Fruit fly (Drosophila melanogaster) whole organism, prepupa: ENCODE results near the gene CG31523.

Experiments
- Blimp-1 ChIP-seq: fragments of 200-800 bp; sonication (Bioruptor generic); optimal IDR thresholded peaks from 3 replicates; lab custom pipeline; 2017; ENCODE audit warnings: missing biosample characterization, missing genetic modification characterization, mild to moderate bottlenecking, moderate library complexity, missing genetic modification reagents
- CG10631 ChIP-seq: fragments of 200-800 bp; sonication (Bioruptor generic); optimal IDR thresholded peaks from 2 replicates; lab custom pipeline; 2016; ENCODE audit warnings: missing biosample characterization, missing genetic modification characterization
- CG11902 ChIP-seq: fragments of 200-800 bp; sonication (Bioruptor generic); optimal IDR thresholded peaks from 3 replicates; lab custom pipeline; 2016; ENCODE audit warnings: missing biosample characterization, missing genetic modification characterization
- CG15336 ChIP-seq: fragments of 200-800 bp; sonication (Bioruptor generic); IDR thresholded peaks from 2 replicates; pipeline ENCODE4 v1.3.6; 2022; ENCODE audit warnings: missing biosample characterization, missing genetic modification characterization
- CG1621 ChIP-seq: fragments of 200-800 bp; sonication (Bioruptor generic); optimal IDR thresholded peaks from 3 replicates; lab custom pipeline; 2018; ENCODE audit warnings: missing biosample characterization, mild to moderate bottlenecking, missing genetic modification characterization
- CG16779 ChIP-seq: fragments of 200-800 bp; sonication (Bioruptor generic); optimal IDR thresholded peaks from 3 replicates; lab custom pipeline; 2017; ENCODE audit warnings: missing biosample characterization, mild to moderate bottlenecking, missing genetic modification characterization
- CG31627 ChIP-seq: fragments of 200-800 bp; sonication (Bioruptor generic); optimal IDR thresholded peaks from 3 replicates; lab custom pipeline; 2016; ENCODE audit warnings: missing biosample characterization, missing genetic modification characterization
- CG34406 ChIP-seq: fragments of 200-800 bp; sonication (Bioruptor generic); optimal IDR thresholded peaks from 3 replicates; lab custom pipeline; 2016; ENCODE audit warnings: missing biosample characterization, missing genetic modification characterization
- CG3919 ChIP-seq: fragments of 200-800 bp; sonication (Bioruptor generic); optimal IDR thresholded peaks from 3 replicates; lab custom pipeline; 2016; ENCODE audit warnings: missing biosample characterization, missing genetic modification characterization
- CG4318 ChIP-seq: fragments of 200-800 bp; sonication (Bioruptor generic); optimal IDR thresholded peaks from 3 replicates; lab custom pipeline; 2017; ENCODE audit warnings: missing biosample characterization, mild to moderate bottlenecking, missing genetic modification characterization
- CG6276 ChIP-seq: fragments of 200-800 bp; sonication (Bioruptor generic); optimal IDR thresholded peaks from 2 replicates; lab custom pipeline; 2017; ENCODE audit warnings: missing biosample characterization, mild to moderate bottlenecking, missing genetic modification characterization
- CG6854 ChIP-seq: fragments of 200-800 bp; sonication (Bioruptor generic); optimal IDR thresholded peaks from 2 replicates; lab custom pipeline; 2017; ENCODE audit warnings: missing biosample characterization, mild to moderate bottlenecking, missing genetic modification characterization
- CG7368 ChIP-seq: fragments of 200-800 bp; sonication (Bioruptor generic); optimal IDR thresholded peaks from 3 replicates; lab custom pipeline; 2016; ENCODE audit warnings: missing biosample characterization, missing genetic modification characterization
- CG8119 ChIP-seq: fragments of 200-800 bp; sonication (Bioruptor generic); IDR thresholded peaks from 3 replicates; pipeline ENCODE4 v1.3.6; 2022; ENCODE audit warnings: missing biosample characterization, missing genetic modification characterization
- CG8632 ChIP-seq: fragments of 200-800 bp; sonication (Bioruptor generic); optimal IDR thresholded peaks from 3 replicates; lab custom pipeline; 2016; ENCODE audit warnings: missing biosample characterization, missing genetic modification characterization
- CG9139 ChIP-seq: fragments of 200-800 bp; sonication (Bioruptor generic); optimal IDR thresholded peaks from 3 replicates; lab custom pipeline; 2017; ENCODE audit warnings: missing biosample characterization, mild to moderate bottlenecking, missing genetic modification characterization
- Eip75B ChIP-seq: fragments of 200-800 bp; sonication (Bioruptor generic); optimal IDR thresholded peaks from 3 replicates; lab custom pipeline; 2016; ENCODE audit warnings: missing biosample characterization, missing genetic modification characterization
- Eip78C ChIP-seq: fragments of 200-800 bp; sonication (Bioruptor generic); peaks from one replicate; lab custom pipeline; 2016; ENCODE audit warnings: missing biosample characterization, missing genetic modification characterization
- Eip93F ChIP-seq: fragments of 200-800 bp; sonication (Bioruptor generic); optimal IDR thresholded peaks from 2 replicates; lab custom pipeline; 2016; ENCODE audit warnings: missing biosample characterization, mild to moderate bottlenecking, missing genetic modification characterization
- Ets21C ChIP-seq: fragments of 200-800 bp; sonication (Bioruptor generic); optimal IDR thresholded peaks from 3 replicates; lab custom pipeline; 2016; ENCODE audit warnings: missing biosample characterization, missing genetic modification characterization
- Hr39 ChIP-seq: fragments of 200-800 bp; sonication (Bioruptor generic); optimal IDR thresholded peaks from 2 replicates; lab custom pipeline; 2016; ENCODE audit warnings: missing biosample characterization, missing genetic modification characterization
- Lpt ChIP-seq: fragments of 200-800 bp; sonication (Bioruptor generic); optimal IDR thresholded peaks from 3 replicates; lab custom pipeline; 2016; ENCODE audit warnings: missing biosample characterization, missing genetic modification characterization
- OdsH ChIP-seq: fragments of 200-800 bp; sonication (Bioruptor generic); optimal IDR thresholded peaks from 3 replicates; lab custom pipeline; 2016; ENCODE audit warnings: missing biosample characterization, missing genetic modification characterization
- Sox102F ChIP-seq: fragments of 200-800 bp; sonication (Bioruptor generic); optimal IDR thresholded peaks from 2 replicates; lab custom pipeline; 2016; ENCODE audit warnings: missing biosample characterization, mild to moderate bottlenecking, missing genetic modification characterization
- Sox14 ChIP-seq: fragments of 200-800 bp; sonication (Bioruptor generic); optimal IDR thresholded peaks from 3 replicates; lab custom pipeline; 2016; ENCODE audit warnings: missing biosample characterization, missing genetic modification characterization
- acj6 ChIP-seq: fragments of 200-800 bp; sonication (Bioruptor generic); optimal IDR thresholded peaks from 3 replicates; lab custom pipeline; 2016; ENCODE audit warnings: missing biosample characterization, missing genetic modification characterization
- dsx ChIP-seq: fragments of 200-800 bp; optimal IDR thresholded peaks from 3 replicates; lab custom pipeline; 2019; ENCODE audit warnings: missing biosample characterization, mild to moderate bottlenecking, missing genetic modification characterization, moderate library complexity; ENCODE audit not compliant: poor library complexity, severe bottlenecking
- eg ChIP-seq: fragments of 200-800 bp; sonication (Bioruptor generic); IDR thresholded peaks from 3 replicates; pipeline ENCODE4 v1.3.6; 2022; ENCODE audit warnings: missing biosample characterization, missing genetic modification characterization
- esn ChIP-seq: fragments of 200-800 bp; sonication (Bioruptor generic); optimal IDR thresholded peaks from 2 replicates; lab custom pipeline; 2016; ENCODE audit warnings: missing biosample characterization, mild to moderate bottlenecking, missing genetic modification characterization, moderate library complexity
- fd85E ChIP-seq: fragments of 200-800 bp; sonication (Bioruptor generic); optimal IDR thresholded peaks from 3 replicates; lab custom pipeline; 2016; ENCODE audit warnings: missing biosample characterization, missing genetic modification characterization
- fkh ChIP-seq: fragments of 200-800 bp; sonication (Bioruptor generic); optimal IDR thresholded peaks from 3 replicates; lab custom pipeline; 2017; ENCODE audit warnings: missing biosample characterization, mild to moderate bottlenecking, missing genetic modification characterization, moderate library complexity
- salr ChIP-seq, 2 experiments: fragments of 200-800 bp; sonication (Bioruptor generic); optimal IDR thresholded peaks; 3 replicates each; lab custom pipeline; 2016 to 2018; ENCODE audit warnings: missing biosample characterization in 2 of 2, missing genetic modification characterization in 2 of 2, mild to moderate bottlenecking in 1 of 2
- spab ChIP-seq: fragments of 200-800 bp; sonication (Bioruptor generic); optimal IDR thresholded peaks from 2 replicates; lab custom pipeline; 2017; ENCODE audit warnings: missing biosample characterization, mild to moderate bottlenecking, missing genetic modification characterization, missing genetic modification reagents
- svp ChIP-seq: fragments of 200-800 bp; sonication (Bioruptor generic); peaks from one replicate; lab custom pipeline; 2016; ENCODE audit warnings: missing biosample characterization, missing genetic modification characterization
- vri ChIP-seq: fragments of 200-800 bp; sonication (Bioruptor generic); optimal IDR thresholded peaks from 3 replicates; lab custom pipeline; 2016; ENCODE audit warnings: missing biosample characterization, mild to moderate bottlenecking, missing genetic modification characterization

CG31523 gene

DNA sequence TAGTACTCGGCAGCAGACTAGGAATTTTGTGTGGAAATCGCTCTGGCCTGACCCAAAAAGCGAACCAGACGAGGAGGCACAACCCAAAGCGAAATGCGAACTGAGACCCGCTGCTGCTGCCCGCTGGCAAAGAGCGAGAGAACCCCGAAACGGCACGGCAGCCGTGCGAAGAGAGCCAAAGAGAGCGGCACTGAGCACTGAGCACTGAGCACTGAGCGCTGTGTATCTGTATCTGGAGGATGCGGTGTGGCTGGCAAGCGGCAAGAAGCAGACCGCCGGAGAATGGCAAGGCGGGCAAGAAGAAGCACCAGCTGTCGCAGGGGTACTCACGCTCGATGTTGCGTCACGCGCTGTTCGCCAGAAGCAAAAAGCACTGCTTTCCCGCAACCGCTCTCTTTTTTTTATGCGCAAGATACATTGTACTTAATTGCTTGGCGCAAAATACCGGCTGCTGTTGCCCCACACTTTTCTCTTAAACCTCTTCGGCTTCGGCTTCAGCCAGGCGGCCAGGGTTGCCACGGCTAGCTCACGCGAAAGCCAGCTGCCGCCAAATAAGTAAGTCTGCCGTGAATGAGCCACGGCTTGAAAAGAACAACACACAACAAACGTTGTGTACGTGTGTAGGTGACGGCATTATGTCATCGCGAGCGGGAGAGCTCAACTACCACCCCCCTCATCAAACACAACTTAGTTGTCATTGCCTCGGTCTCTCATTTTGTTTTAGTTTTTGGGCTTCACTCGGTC is 25.6 kb downstream of the CG31523 start (continued):
- TF ChIP-seq Blimp-1 (GFP tag; lab: Kevin White, UChicago): peak; percentile 7
- no peak for TF ChIP-seq salr (GFP tag; optimal IDR thresholded peaks at IDR 0.05; lab: Kevin White, UChicago)
- TF ChIP-seq Sox102F (GFP tag; lab: Kevin White, UChicago): peak; percentile 41
- TF ChIP-seq Ets21C (GFP tag; lab: Kevin White, UChicago): no peak
- peak; percentile 99 for TF ChIP-seq dsx (GFP tag; lab: Kevin White, UChicago)
- TF ChIP-seq CG1621 (tag; lab: Kevin White, UChicago): peak; percentile 67
- TF ChIP-seq eg (GFP tag; lab: Robert Waterston, UW): peak; percentile 59; the same call in 2 of the 3 replicates

DNA sequence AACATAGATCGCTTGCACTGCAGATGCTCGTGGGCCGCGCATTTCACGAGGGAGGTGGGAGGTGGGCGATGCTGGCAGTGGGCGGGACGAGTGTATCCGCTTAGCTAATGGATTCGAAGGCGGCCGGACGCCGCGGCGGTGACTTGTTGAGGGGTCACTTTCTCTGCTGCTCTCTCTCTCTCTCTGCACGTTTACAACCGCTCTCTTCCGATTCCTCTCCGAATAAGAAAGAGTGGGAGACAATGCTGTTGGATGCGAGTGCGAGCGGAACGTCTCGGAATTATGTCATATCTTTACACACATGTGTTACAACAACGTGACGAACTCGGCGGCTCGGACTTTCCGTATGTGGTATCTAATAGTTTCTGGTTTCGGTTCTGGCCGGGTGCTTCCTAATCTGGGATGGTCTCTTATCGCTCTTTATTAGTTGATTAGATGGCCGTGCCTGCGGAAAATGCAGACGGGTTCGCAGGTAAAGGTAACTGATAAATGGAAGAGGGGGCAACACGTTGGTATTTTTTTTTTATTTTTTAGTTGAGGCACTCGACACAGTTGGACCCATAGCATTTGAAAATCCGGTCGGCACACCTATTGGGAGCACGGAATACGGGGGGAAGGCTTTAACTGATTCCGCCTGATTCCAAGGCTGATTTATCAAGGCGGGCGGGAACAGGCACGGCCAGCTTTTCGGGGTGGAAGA is 26.5 kb downstream of the CG31523 start:
- TF ChIP-seq CG8119 (GFP tag; lab: Robert Waterston, UW) (peak; percentile 37; the same call in 1 of the 3 replicates), CG7368 (no peak), dsx (GFP tag; lab: Kevin White, UChicago) (no peak), CG6854 (peak; percentile 58), CG31627 (GFP tag; lab: Kevin White, UChicago) (no peak), eg (GFP tag; lab: Robert Waterston, UW) (peak; percentile 37; the same call in 1 of the 3 replicates), svp (GFP tag; lab: Kevin White, UChicago) (peak; percentile 79), fkh (peak; percentile 4), Eip78C (GFP tag; lab: Kevin White, UChicago) (peak; percentile 11), CG6276 (no peak), CG9139 (no peak), CG16779 (tag; lab: Kevin White, UChicago) (peak; percentile 26), Lpt (no peak), vri (GFP tag; lab: Kevin White, UChicago) (peak; percentile 94), Sox102F (GFP tag; lab: Kevin White, UChicago) (no peak), CG15336 (GFP tag; lab: Robert Waterston, UW) (peak; percentile 38; the same call in 1 of the 2 replicates), CG3919 (GFP tag; lab: Kevin White, UChicago) (peak; percentile 3), Blimp-1 (GFP tag; lab: Kevin White, UChicago) (peak; percentile 63)

DNA sequence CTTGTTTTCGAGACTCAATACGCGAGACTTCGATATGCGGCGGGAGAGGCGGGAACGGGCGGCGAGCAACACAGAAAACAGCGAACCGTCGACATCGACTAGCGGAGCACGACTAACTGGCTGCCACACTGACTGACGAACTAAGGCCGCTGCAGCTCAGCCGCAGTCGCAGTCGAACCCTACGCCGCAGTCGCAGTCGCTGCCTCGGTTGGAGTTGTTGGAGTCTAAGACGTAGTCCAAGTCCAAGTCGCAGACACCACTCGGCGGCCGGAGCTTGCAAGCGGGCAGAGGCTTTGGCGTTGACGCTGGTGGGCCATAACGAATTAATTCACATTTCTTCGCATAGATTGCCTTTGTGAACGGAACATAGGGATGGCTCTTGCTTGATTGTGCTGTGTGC is 28.3 kb downstream of the CG31523 start:
- TF ChIP-seq eg (GFP tag; lab: Robert Waterston, UW) (peak; percentile 29; the same call in 1 of the 3 replicates), CG11902 (no peak), acj6 (GFP tag; lab: Kevin White, UChicago) (no peak), CG1621 (tag; lab: Kevin White, UChicago) (peak; percentile 31), CG8119 (GFP tag; lab: Robert Waterston, UW) (0 out of 3 replicates have a peak, but pooled peaks have one; percentile 21), Sox14 (GFP tag; lab: Kevin White, UChicago) (no peak), CG3919 (GFP tag; lab: Kevin White, UChicago) (no peak), CG15336 (GFP tag; lab: Robert Waterston, UW) (0 out of 2 replicates have a peak, but pooled peaks have one; percentile 21), CG10631 (no peak), CG8632 (GFP tag; lab: Kevin White, UChicago) (no peak), dsx (GFP tag; lab: Kevin White, UChicago) (no peak), Hr39 (GFP tag; lab: Kevin White, UChicago) (no peak), Eip75B (GFP tag; lab: Kevin White, UChicago) (no peak), fd85E (GFP tag; lab: Kevin White, UChicago) (no peak), Eip93F (GFP tag; lab: Kevin White, UChicago) (no peak), CG34406 (no peak), esn (GFP tag; lab: Kevin White, UChicago) (no peak), OdsH (GFP tag; lab: Kevin White, UChicago) (no peak), spab (GFP tag; lab: Kevin White, UChicago) (no peak), Eip78C (GFP tag; lab: Kevin White, UChicago) (peak; percentile 34), Blimp-1 (GFP tag; lab: Kevin White, UChicago) (no peak), CG4318 (GFP tag; lab: Kevin White, UChicago) (no peak)
- TF ChIP-seq, all 60 proteins: peak for 5
